Worm (Caenorhabditis elegans): Measurements from ENCODE around the gene acc-4.

The acc-4 gene

ce11 chrIII:13462965-13463783 is 20.8 kb downstream of the acc-4 start, which contains the start of gene ant-1.1:
TSS of gene ant-1.1 (plus strand) at chrIII:13463163.
- TF ChIP-seq hmbx-1 (tag; optimal IDR thresholded peaks at IDR 0.05) = no peak
- no peak for TF ChIP-seq ceh-13 (GFP tag; optimal IDR thresholded peaks at IDR 0.05)
- peak; percentile 59 for TF ChIP-seq tbx-37 (GFP tag; conservative IDR thresholded peaks at IDR 0.05)
- peak; percentile 24 for TF ChIP-seq tra-4 (tag; optimal IDR thresholded peaks at IDR 0.05)
- TF ChIP-seq ama-1 (optimal IDR thresholded peaks at IDR 0.05) = no peak
- no peak for TF ChIP-seq flt-1 (GFP tag; IDR thresholded peaks at IDR 0.05)
- TF ChIP-seq pes-1 (GFP tag; IDR thresholded peaks at IDR 0.05) = peak; percentile 52; the same call in 1 of the 2 replicates
- TF ChIP-seq tbx-11 (GFP tag; IDR thresholded peaks at IDR 0.05) = no peak
- TF ChIP-seq sea-1 (GFP tag; conservative IDR thresholded peaks at IDR 0.05) = 0 out of 2 replicates have a peak, but pooled peaks have one; percentile 44
- peak; percentile 80 for TF ChIP-seq F13C5.2 (tag; optimal IDR thresholded peaks at IDR 0.05)
- no peak for TF ChIP-seq ets-7 (tag; optimal IDR thresholded peaks at IDR 0.05)
- peak; percentile 62 for TF ChIP-seq hmg-4 (GFP tag; optimal IDR thresholded peaks at IDR 0.05)
- no peak for TF ChIP-seq hnd-1 (tag; optimal IDR thresholded peaks at IDR 0.05)
- TF ChIP-seq scrt-1 (GFP tag; IDR thresholded peaks at IDR 0.05) = 0 out of 2 replicates have a peak, but pooled peaks have one; percentile 20
- peak; percentile 20 for TF ChIP-seq ceh-36 (tag; optimal IDR thresholded peaks at IDR 0.05)
- TF ChIP-seq aly-1 (tag; optimal IDR thresholded peaks at IDR 0.05) = no peak

DNA sequence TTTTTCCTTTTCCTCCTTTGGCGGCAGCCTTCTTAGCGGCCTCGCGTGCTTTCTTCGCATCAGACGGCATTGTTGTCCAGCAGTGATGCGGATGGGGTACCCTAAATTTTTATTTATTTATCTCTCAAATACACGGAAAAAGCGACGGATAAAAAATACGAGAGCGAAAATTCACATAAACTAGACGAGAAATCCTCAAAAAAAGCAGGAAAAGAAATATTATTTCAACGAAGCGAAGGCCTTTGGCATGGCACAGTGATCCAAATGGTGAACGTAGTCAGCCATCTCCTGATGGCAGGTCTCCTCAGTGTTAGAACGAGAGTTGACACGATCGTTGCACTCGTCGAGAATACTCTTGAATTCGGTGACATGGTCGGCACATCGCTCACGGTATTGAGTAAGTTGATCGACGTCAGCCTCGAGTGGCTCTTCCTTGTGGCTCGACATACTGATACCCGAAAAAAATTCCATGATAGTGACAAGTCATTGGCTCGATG is 21.7 kb downstream of the acc-4 start, which contains the start of the genes abcf-2 and T27E9.2:
abcf-2 (minus strand) TSS at position 101 of the 497 bp plus-strand sequence.
T27E9.2 (minus strand) TSS at position 447 of the 497 bp plus-strand sequence.
- TF ChIP-seq scrt-1 (GFP tag; IDR thresholded peaks at IDR 0.05) (no peak), aly-1 (tag; optimal IDR thresholded peaks at IDR 0.05) (no peak), ceh-36 (tag; optimal IDR thresholded peaks at IDR 0.05) (no peak), flt-1 (GFP tag; IDR thresholded peaks at IDR 0.05) (no peak)

DNA sequence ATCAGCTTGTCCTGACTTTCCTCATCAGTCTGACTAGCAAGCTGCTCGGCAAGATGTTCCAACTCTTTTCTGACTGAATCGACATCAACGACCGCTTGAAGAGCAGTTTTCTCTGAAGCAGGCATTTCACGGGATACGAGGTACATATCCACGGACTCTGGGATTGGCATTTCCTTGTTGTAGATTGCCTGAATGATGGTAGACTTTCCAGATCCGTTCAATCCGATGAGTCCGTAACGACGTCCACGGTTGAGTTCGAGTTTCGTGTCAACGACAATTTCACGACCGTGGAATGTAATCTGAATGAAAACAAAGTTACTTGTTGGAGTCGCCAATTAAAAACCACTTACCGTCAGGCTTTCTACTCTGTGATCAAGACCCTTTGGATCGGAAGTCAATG is 22.4 kb downstream of the acc-4 start:
- no peak for TF ChIP-seq pes-1 (GFP tag; IDR thresholded peaks at IDR 0.05)
- no peak for TF ChIP-seq sea-1 (GFP tag; conservative IDR thresholded peaks at IDR 0.05)
- TF ChIP-seq B0310.2 (tag; optimal IDR thresholded peaks at IDR 0.05) = no peak
- TF ChIP-seq ets-7 (tag; optimal IDR thresholded peaks at IDR 0.05) = no peak
- TF ChIP-seq ceh-13 (GFP tag; optimal IDR thresholded peaks at IDR 0.05) = no peak
- no peak for TF ChIP-seq ceh-36 (tag; optimal IDR thresholded peaks at IDR 0.05)
- TF ChIP-seq tbx-37 (GFP tag; conservative IDR thresholded peaks at IDR 0.05) = no peak
- TF ChIP-seq aly-1 (tag; optimal IDR thresholded peaks at IDR 0.05) = no peak
- no peak for TF ChIP-seq ama-1 (optimal IDR thresholded peaks at IDR 0.05)
- TF ChIP-seq tbx-11 (GFP tag; IDR thresholded peaks at IDR 0.05) = no peak
- TF ChIP-seq hnd-1 (tag; optimal IDR thresholded peaks at IDR 0.05) = no peak
- no peak for TF ChIP-seq hmbx-1 (tag; optimal IDR thresholded peaks at IDR 0.05)
- TF ChIP-seq F13C5.2 (tag; optimal IDR thresholded peaks at IDR 0.05) = no peak
- no peak for TF ChIP-seq hmg-4 (GFP tag; optimal IDR thresholded peaks at IDR 0.05)

DNA sequence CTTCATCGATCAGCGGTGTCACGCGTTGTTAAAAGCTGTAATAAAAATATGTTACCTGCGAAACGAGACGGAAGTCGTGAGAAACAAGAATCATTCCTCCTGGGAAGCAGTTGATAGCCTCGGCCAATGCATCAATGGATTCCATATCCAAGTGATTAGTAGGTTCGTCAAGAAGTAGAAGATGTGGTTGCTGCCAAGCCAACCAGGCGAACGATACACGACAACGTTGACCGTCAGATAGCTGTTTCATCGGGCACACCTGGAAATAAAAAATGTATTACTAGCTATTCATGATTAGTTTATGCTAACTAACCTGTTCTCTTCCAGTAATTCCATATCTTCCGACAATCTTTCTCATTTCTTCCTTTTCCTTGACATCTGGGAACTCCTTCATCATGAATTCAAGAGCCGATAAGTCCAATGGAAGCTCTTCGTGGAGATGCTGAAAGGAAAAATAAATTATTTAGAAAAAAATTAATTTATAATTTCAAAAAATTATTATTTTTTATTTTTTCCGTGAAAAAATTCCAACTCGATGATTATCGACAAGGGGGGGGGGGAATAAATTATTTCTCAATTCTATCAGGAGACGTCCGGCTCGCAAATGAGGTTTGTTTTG is 24.8 kb downstream of the acc-4 start, which contains the start of gene tag-164:
tag-164 (plus strand) TSS at position 569 of the 619 bp plus-strand sequence.
- TF ChIP-seq tbx-37 (GFP tag; conservative IDR thresholded peaks at IDR 0.05) (no peak), tbx-11 (GFP tag; IDR thresholded peaks at IDR 0.05) (no peak), B0310.2 (tag; optimal IDR thresholded peaks at IDR 0.05) (no peak), pes-1 (GFP tag; IDR thresholded peaks at IDR 0.05) (no peak), ets-7 (tag; optimal IDR thresholded peaks at IDR 0.05) (no peak), flt-1 (GFP tag; IDR thresholded peaks at IDR 0.05) (no peak), tra-4 (tag; optimal IDR thresholded peaks at IDR 0.05) (no peak), ceh-36 (tag; optimal IDR thresholded peaks at IDR 0.05) (no peak), hmg-4 (GFP tag; optimal IDR thresholded peaks at IDR 0.05) (no peak), sea-1 (GFP tag; conservative IDR thresholded peaks at IDR 0.05) (no peak), scrt-1 (GFP tag; IDR thresholded peaks at IDR 0.05) (no peak), F13C5.2 (tag; optimal IDR thresholded peaks at IDR 0.05) (no peak), ceh-13 (GFP tag; optimal IDR thresholded peaks at IDR 0.05) (no peak), aly-1 (tag; optimal IDR thresholded peaks at IDR 0.05) (no peak), hmbx-1 (tag; optimal IDR thresholded peaks at IDR 0.05) (no peak), ama-1 (optimal IDR thresholded peaks at IDR 0.05) (no peak), hnd-1 (tag; optimal IDR thresholded peaks at IDR 0.05) (no peak)

- TF ChIP-seq F13C5.2 (tag; optimal IDR thresholded peaks at IDR 0.05) (no peak), flt-1 (GFP tag; IDR thresholded peaks at IDR 0.05) (no peak), ets-7 (tag; optimal IDR thresholded peaks at IDR 0.05) (no peak), ceh-13 (GFP tag; optimal IDR thresholded peaks at IDR 0.05) (no peak), scrt-1 (GFP tag; IDR thresholded peaks at IDR 0.05) (no peak), pes-1 (GFP tag; IDR thresholded peaks at IDR 0.05) (no peak), tra-4 (tag; optimal IDR thresholded peaks at IDR 0.05) (no peak), sea-1 (GFP tag; conservative IDR thresholded peaks at IDR 0.05) (no peak), hmbx-1 (tag; optimal IDR thresholded peaks at IDR 0.05) (no peak), tbx-11 (GFP tag; IDR thresholded peaks at IDR 0.05) (no peak), ama-1 (optimal IDR thresholded peaks at IDR 0.05) (no peak), ceh-36 (tag; optimal IDR thresholded peaks at IDR 0.05) (no peak), aly-1 (tag; optimal IDR thresholded peaks at IDR 0.05) (no peak), hnd-1 (tag; optimal IDR thresholded peaks at IDR 0.05) (no peak), tbx-37 (GFP tag; conservative IDR thresholded peaks at IDR 0.05) (no peak), B0310.2 (tag; optimal IDR thresholded peaks at IDR 0.05) (no peak), hmg-4 (GFP tag; optimal IDR thresholded peaks at IDR 0.05) (no peak)
These were observed 26.6 kb downstream of the acc-4 start for ce11 chrIII:13457305-13457704.

DNA sequence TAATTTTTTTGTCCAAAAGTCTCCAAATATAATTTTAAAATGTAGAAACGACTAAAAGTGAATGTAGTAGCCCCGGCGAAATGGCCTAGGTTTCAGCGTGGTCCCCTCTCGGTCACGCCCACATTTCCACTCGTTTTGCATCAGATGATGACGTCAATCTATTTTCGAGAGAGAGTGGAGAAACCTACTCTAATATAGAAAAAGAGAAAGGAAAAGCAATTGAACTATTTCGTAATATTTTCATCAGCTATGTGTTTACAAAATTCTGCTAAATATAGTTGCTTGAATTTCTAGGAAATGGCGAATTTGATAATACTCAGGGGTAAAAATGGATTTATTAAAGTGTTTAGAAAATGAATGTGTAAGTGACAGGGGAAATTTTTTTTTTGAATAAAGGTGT is 28.1 kb downstream of the acc-4 start:
- no peak for TF ChIP-seq hmbx-1 (tag; optimal IDR thresholded peaks at IDR 0.05)
- TF ChIP-seq ceh-13 (GFP tag; optimal IDR thresholded peaks at IDR 0.05) = no peak
- no peak for TF ChIP-seq sea-1 (GFP tag; conservative IDR thresholded peaks at IDR 0.05)
- TF ChIP-seq B0310.2 (tag; optimal IDR thresholded peaks at IDR 0.05) = no peak
- TF ChIP-seq hnd-1 (tag; optimal IDR thresholded peaks at IDR 0.05) = no peak
- no peak for TF ChIP-seq tbx-37 (GFP tag; conservative IDR thresholded peaks at IDR 0.05)
